Worm (Caenorhabditis elegans) whole organism, L3 larva: ENCODE data around the gene nspe-6.

Experiments used
- ZK546.5 ChIP-seq: sonication (generic microtip); optimal IDR thresholded peaks from 2 replicates; lab custom pipeline; 2017; ENCODE audit warnings: missing biosample characterization, missing genetic modification characterization
- ceh-28 ChIP-seq: fragments of 150-350 bp; optimal IDR thresholded peaks from 2 replicates; lab custom pipeline; 2014; ENCODE audit warnings: missing biosample characterization, missing genetic modification reagents, missing genetic modification characterization
- egl-5 ChIP-seq: fragments of 150-350 bp; optimal IDR thresholded peaks from 2 replicates; lab custom pipeline; 2017; ENCODE audit warnings: missing biosample characterization, missing genetic modification reagents, missing genetic modification characterization, inconsistent platforms
- elt-2 ChIP-seq: sonication (generic microtip); optimal IDR thresholded peaks from 2 replicates; lab custom pipeline; 2016; ENCODE audit warnings: missing genetic modification reagents, mild to moderate bottlenecking, missing genetic modification characterization, missing compliant biosample characterization
- elt-3 ChIP-seq, 3 experiments: fragments of 150-350 bp in 1 of 3; sonication (generic microtip) in 2 of 3; optimal IDR thresholded peaks; 2 replicates in 2 of 3; 4 replicates in 1 of 3; lab custom pipeline; 2014 to 2017; ENCODE audit warnings: missing biosample characterization in 3 of 3, missing genetic modification characterization in 3 of 3
- fos-1 ChIP-seq: fragments of 150-350 bp; optimal IDR thresholded peaks from 2 replicates; lab custom pipeline; 2014; ENCODE audit warnings: missing biosample characterization, missing genetic modification characterization
- hmg-11 ChIP-seq: sonication (generic microtip); optimal IDR thresholded peaks from 2 replicates; lab custom pipeline; 2016; ENCODE audit warnings: missing genetic modification characterization, missing compliant biosample characterization
- jun-1 ChIP-seq: fragments of 150-350 bp; optimal IDR thresholded peaks from 2 replicates; lab custom pipeline; 2014; ENCODE audit warnings: missing biosample characterization, missing genetic modification reagents, missing genetic modification characterization
- lin-15B ChIP-seq: fragments of 150-350 bp; optimal IDR thresholded peaks from 2 replicates; lab custom pipeline; 2014; ENCODE audit warnings: missing biosample characterization, missing genetic modification characterization
- lin-39 ChIP-seq: fragments of 150-350 bp; optimal IDR thresholded peaks from 2 replicates; lab custom pipeline; 2018; ENCODE audit warnings: missing biosample characterization, missing genetic modification reagents, missing genetic modification characterization
- lsy-12 ChIP-seq: sonication (generic microtip); optimal IDR thresholded peaks from 2 replicates; lab custom pipeline; 2016; ENCODE audit warnings: mild to moderate bottlenecking, missing genetic modification characterization, missing compliant biosample characterization
- mdl-1 ChIP-seq: fragments of 150-350 bp; optimal IDR thresholded peaks from 2 replicates; lab custom pipeline; 2014; ENCODE audit warnings: missing biosample characterization, missing genetic modification characterization
- mml-1 ChIP-seq: fragments of 150-350 bp; sonication (generic microtip); optimal IDR thresholded peaks from 3 replicates; lab custom pipeline; 2014; ENCODE audit warnings: missing biosample characterization, missing genetic modification characterization
- nfya-1 ChIP-seq: sonication (generic microtip); optimal IDR thresholded peaks from 2 replicates; lab custom pipeline; 2017; ENCODE audit warnings: missing genetic modification characterization, mild to moderate bottlenecking, missing compliant biosample characterization, antibody characterized with exemption, moderate library complexity; ENCODE audit not compliant: insufficient read depth
- nhr-11 ChIP-seq: fragments of 150-350 bp; optimal IDR thresholded peaks from 2 replicates; lab custom pipeline; 2014; ENCODE audit warnings: missing biosample characterization, missing genetic modification characterization
- nhr-12 ChIP-seq: fragments of 150-350 bp; optimal IDR thresholded peaks from 2 replicates; lab custom pipeline; 2014; ENCODE audit warnings: missing biosample characterization, missing genetic modification characterization
- nhr-23 ChIP-seq: fragments of 150-350 bp; optimal IDR thresholded peaks from 2 replicates; lab custom pipeline; 2014; ENCODE audit warnings: missing biosample characterization, missing genetic modification reagents, missing genetic modification characterization
- nhr-237 ChIP-seq: fragments of 150-350 bp; optimal IDR thresholded peaks from 2 replicates; lab custom pipeline; 2014; ENCODE audit warnings: missing biosample characterization, missing genetic modification characterization
- nhr-25 ChIP-seq: sonication (generic microtip); optimal IDR thresholded peaks from 2 replicates; lab custom pipeline; 2017; ENCODE audit warnings: missing biosample characterization, missing genetic modification characterization
- nhr-28 ChIP-seq: fragments of 150-350 bp; optimal IDR thresholded peaks from 2 replicates; lab custom pipeline; 2014; ENCODE audit warnings: missing biosample characterization, missing genetic modification characterization
- nhr-43 ChIP-seq: sonication (generic microtip); optimal IDR thresholded peaks from 2 replicates; lab custom pipeline; 2016; ENCODE audit warnings: mild to moderate bottlenecking, missing genetic modification characterization, missing compliant biosample characterization; ENCODE audit not compliant: poor library complexity, severe bottlenecking
- nhr-67 ChIP-seq: fragments of 150-350 bp; optimal IDR thresholded peaks from 2 replicates; lab custom pipeline; 2014; ENCODE audit warnings: missing biosample characterization, missing genetic modification characterization
- pha-4 ChIP-seq: fragments of 150-350 bp; optimal IDR thresholded peaks from 2 replicates; lab custom pipeline; 2014; ENCODE audit warnings: missing biosample characterization, missing genetic modification reagents, missing genetic modification characterization
- pqm-1 ChIP-seq: fragments of 150-350 bp; optimal IDR thresholded peaks from 2 replicates; lab custom pipeline; 2017; ENCODE audit warnings: missing biosample characterization, missing genetic modification characterization, inconsistent platforms
- skn-1 ChIP-seq: fragments of 150-350 bp; optimal IDR thresholded peaks from 2 replicates; lab custom pipeline; 2014; ENCODE audit warnings: missing biosample characterization, missing genetic modification characterization
- snpc-4 ChIP-seq: fragments of 150-350 bp; optimal IDR thresholded peaks from 2 replicates; lab custom pipeline; 2014; ENCODE audit warnings: missing biosample characterization, missing genetic modification characterization
- unc-39 ChIP-seq: sonication (generic microtip); optimal IDR thresholded peaks from 4 replicates; lab custom pipeline; 2017; ENCODE audit warnings: missing biosample characterization, missing genetic modification characterization
- unc-62 ChIP-seq: fragments of 150-350 bp; sonication (generic microtip); optimal IDR thresholded peaks from 4 replicates; lab custom pipeline; 2014; ENCODE audit warnings: missing biosample characterization, missing genetic modification reagents, missing genetic modification characterization
- ztf-4 ChIP-seq: fragments of 150-350 bp; optimal IDR thresholded peaks from 2 replicates; lab custom pipeline; 2014; ENCODE audit warnings: missing biosample characterization, missing genetic modification characterization

Gene nspe-6

ce11 chrII:12603667-12604621, 12.0 kb downstream of the nspe-6 start, which contains the start of the genes ceh-100 and lips-15:
TSS of gene ceh-100 (minus strand) at chrII:12603680.
TSS of gene lips-15 (plus strand) at chrII:12604386.
- TF ChIP-seq unc-62 (GFP tag; lab: Kevin White, UChicago) (no peak), nfya-1 (tag; lab: Kevin White, UChicago) (peak; percentile 46), ceh-28 (peak; percentile 78), nhr-28 (tag; lab: Kevin White, UChicago) (no peak), hmg-11 (tag; lab: Kevin White, UChicago) (peak; percentile 43), snpc-4 (tag; lab: Kevin White, UChicago) (no peak), lin-15B (tag; lab: Kevin White, UChicago) (peak; percentile 81), egl-5 (tag; lab: Kevin White, UChicago) (peak; percentile 37), nhr-23 (tag; lab: Kevin White, UChicago) (peak; percentile 0), skn-1 (tag; lab: Kevin White, UChicago) (no peak), elt-2 (peak; percentile 5), nhr-25 (tag; lab: Kevin White, UChicago) (peak; percentile 56), pha-4 (tag; lab: Kevin White, UChicago) (peak; percentile 23), nhr-237 (tag; lab: Kevin White, UChicago) (no peak)
- TF ChIP-seq, all 47 proteins: peak for 9

DNA sequence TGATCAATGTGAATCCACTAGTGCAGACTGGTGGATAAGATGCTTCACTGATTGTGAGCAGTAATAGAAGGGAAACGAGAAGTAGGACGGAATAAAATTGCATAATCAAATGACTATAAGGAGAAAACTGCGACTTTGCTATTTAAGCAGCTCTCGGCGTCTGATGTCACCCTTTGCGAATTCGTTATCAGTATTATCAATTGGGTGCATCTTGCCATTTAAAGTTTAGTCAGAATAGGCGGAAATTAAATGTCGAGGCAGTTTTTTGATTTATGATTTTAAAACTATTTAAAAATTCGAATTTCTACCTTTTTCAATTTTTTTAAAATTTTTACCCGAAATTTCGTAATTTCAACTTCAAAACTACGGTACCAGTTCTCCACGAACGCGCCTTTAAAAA, 35.0 kb downstream of the nspe-6 start, which contains the start of gene clec-4:
TSS of gene clec-4 (minus strand) at position 162 of the 400 bp plus-strand sequence.
- no peak for TF ChIP-seq ceh-28
- peak; percentile 63 for TF ChIP-seq pqm-1 (tag; lab: Kevin White, UChicago)
- no peak for TF ChIP-seq nhr-43 (tag; lab: Kevin White, UChicago)
- no peak for TF ChIP-seq lin-39 (tag; lab: Kevin White, UChicago)
- peak; percentile 31 for TF ChIP-seq elt-2
- TF ChIP-seq nhr-23 (tag; lab: Kevin White, UChicago) = no peak
- no peak for TF ChIP-seq jun-1 (tag; lab: Kevin White, UChicago)
- TF ChIP-seq, all 47 proteins: peak for 2

- TF ChIP-seq pqm-1 (tag; lab: Kevin White, UChicago) (peak; percentile 74), ceh-28 (peak; percentile 27), elt-3 (tag; optimal IDR thresholded peaks at IDR 0.05; lab: Kevin White, UChicago) (no peak), hmg-11 (tag; lab: Kevin White, UChicago) (no peak), elt-2 (peak; percentile 74)
These were observed 38.2 kb downstream of the nspe-6 start, which contains the start of gene clec-8 for ce11 chrII:12577754-12578153. TSS of gene clec-8 (minus strand) at chrII:12578061.

ce11 chrII:12574668-12575067, 41.3 kb downstream of the nspe-6 start, which contains the start of gene Y38E10A.3:
TSS of gene Y38E10A.3 (minus strand) at chrII:12574768.
- TF ChIP-seq mml-1 = no peak
- TF ChIP-seq ZK546.5 = no peak
- no peak for TF ChIP-seq fos-1
- TF ChIP-seq skn-1 (tag; lab: Kevin White, UChicago) = no peak

- TF ChIP-seq nhr-67 (no peak), nhr-12 (no peak), nhr-25 (tag; lab: Kevin White, UChicago) (no peak)
These were observed 42.4 kb downstream of the nspe-6 start, which contains the start of gene Y38E10A.2 for ce11 chrII:12573541-12573940. TSS of gene Y38E10A.2 (minus strand) at chrII:12573641.

DNA sequence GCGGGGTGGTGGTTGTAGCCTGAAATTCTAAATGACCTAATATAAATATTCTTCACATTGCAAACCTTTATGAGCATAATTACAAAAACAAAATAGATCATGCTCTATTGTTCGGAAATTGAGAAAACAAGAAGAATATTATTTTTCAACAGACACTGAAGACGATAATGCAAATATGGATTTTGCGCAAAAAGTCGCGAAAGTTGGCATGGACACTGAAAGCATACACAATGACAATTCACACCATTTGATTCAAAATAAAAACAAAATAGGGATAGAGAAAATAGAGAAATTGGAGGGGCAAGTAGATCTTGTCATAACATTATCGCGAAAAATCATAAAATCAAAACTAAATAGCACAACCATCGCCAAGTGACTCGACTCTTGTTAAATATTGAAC, 43.2 kb downstream of the nspe-6 start, which contains the start of gene Y38E10A.35:
TSS of gene Y38E10A.35 (minus strand) at position 101 of the 400 bp plus-strand sequence.
- TF ChIP-seq lsy-12 (tag; lab: Kevin White, UChicago) = no peak
- no peak for TF ChIP-seq jun-1 (tag; lab: Kevin White, UChicago)
- TF ChIP-seq unc-62 (GFP tag; lab: Kevin White, UChicago) = no peak
- no peak for TF ChIP-seq hmg-11 (tag; lab: Kevin White, UChicago)
- no peak for TF ChIP-seq nhr-11
- no peak for TF ChIP-seq lin-15B (tag; lab: Kevin White, UChicago)
- TF ChIP-seq unc-39 (tag; lab: Kevin White, UChicago) = no peak
- no peak for TF ChIP-seq nhr-12
- no peak for TF ChIP-seq ztf-4 (tag; lab: Kevin White, UChicago)
- TF ChIP-seq mdl-1 (tag; lab: Kevin White, UChicago) = no peak
